Worm (Caenorhabditis elegans): ENCODE measurements around the gene him-8.

DNA sequence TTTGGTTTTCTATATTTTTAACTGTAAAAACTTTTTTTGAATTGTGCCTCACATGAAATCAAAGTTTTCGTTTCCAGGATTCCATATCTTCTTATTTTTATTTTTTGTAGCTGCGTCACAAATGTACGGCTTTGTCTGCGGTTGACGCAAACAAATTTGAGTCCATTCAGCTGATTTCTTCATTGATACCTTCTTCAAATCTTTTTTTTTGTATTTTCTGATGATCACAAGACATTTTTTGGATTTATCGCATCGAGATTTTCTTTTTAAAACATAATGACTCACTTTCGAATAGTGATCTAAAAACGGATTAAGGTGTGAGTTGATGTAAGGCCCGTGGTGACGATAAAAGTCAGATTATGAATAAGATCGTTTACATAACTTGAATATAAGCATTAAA is 43.1 kb upstream of the him-8 start:
- TF ChIP-seq ceh-19 (GFP tag; optimal IDR thresholded peaks at IDR 0.05) (no peak), hlh-8 (tag; optimal IDR thresholded peaks at IDR 0.05) (no peak), C38D4.7 (GFP tag; optimal IDR thresholded peaks at IDR 0.05) (no peak), ets-4 (tag; optimal IDR thresholded peaks at IDR 0.05) (no peak), ama-1 (optimal IDR thresholded peaks at IDR 0.05) (no peak), unc-86 (tag; optimal IDR thresholded peaks at IDR 0.05) (no peak), F13H6.1 (tag; optimal IDR thresholded peaks at IDR 0.05) (no peak)
